Fruit fly (Drosophila melanogaster): Measurements from ENCODE around the gene CG8043.

The CG8043 gene

dm6 chr3R:8664699-8665340 is 11.9 kb upstream of the CG8043 start:
- TF ChIP-seq CG17801 (GFP tag; optimal IDR thresholded peaks at IDR 0.05; ENCODE audit: partially characterized antibody), result no peak

- TF ChIP-seq CG17801 (GFP tag; optimal IDR thresholded peaks at IDR 0.05; ENCODE audit: partially characterized antibody), result no peak
These were observed 9.1 kb upstream of the CG8043 start, which contains the start of gene CG8036 for dm6 chr3R:8667568-8667967. CG8036 (plus strand) TSS chr3R:8667868.

dm6 chr3R:8668024-8668856 is 8.5 kb upstream of the CG8043 start:
- TF ChIP-seq CG17801 (GFP tag; optimal IDR thresholded peaks at IDR 0.05; ENCODE audit: partially characterized antibody), result no peak

- TF ChIP-seq CG17801 (GFP tag; optimal IDR thresholded peaks at IDR 0.05; ENCODE audit: partially characterized antibody), result peak; percentile 97
These were observed 7.5 kb upstream of the CG8043 start for dm6 chr3R:8669029-8669707.

dm6 chr3R:8669900-8670528 is 6.7 kb upstream of the CG8043 start:
- TF ChIP-seq CG17801 (GFP tag; optimal IDR thresholded peaks at IDR 0.05; ENCODE audit: partially characterized antibody), result no peak

- peak; percentile 62 for TF ChIP-seq CG17801 (GFP tag; optimal IDR thresholded peaks at IDR 0.05; ENCODE audit: partially characterized antibody)
These were observed 5.9 kb upstream of the CG8043 start, which contains the start of gene p for dm6 chr3R:8670529-8671491. p (minus strand) TSS chr3R:8670684.

- peak; percentile 78 for TF ChIP-seq CG17801 (GFP tag; optimal IDR thresholded peaks at IDR 0.05; ENCODE audit: partially characterized antibody)
These were observed 2.9 kb upstream of the CG8043 start, which contains the start of gene mRpL19 for dm6 chr3R:8673803-8674234. mRpL19 (plus strand) TSS chr3R:8674109.

- no peak for TF ChIP-seq CG17801 (GFP tag; optimal IDR thresholded peaks at IDR 0.05; ENCODE audit: partially characterized antibody)
These were observed 3.2 kb downstream of the CG8043 start, which contains the start of gene CG33325 for dm6 chr3R:8679934-8680333. CG33325 (minus strand) TSS chr3R:8680034.

- TF ChIP-seq CG17801 (GFP tag; optimal IDR thresholded peaks at IDR 0.05; ENCODE audit: partially characterized antibody), result no peak
These were observed 3.9 kb downstream of the CG8043 start for dm6 chr3R:8680611-8681010.

- no peak for TF ChIP-seq CG17801 (GFP tag; optimal IDR thresholded peaks at IDR 0.05; ENCODE audit: partially characterized antibody)
These were observed 6.6 kb downstream of the CG8043 start for dm6 chr3R:8683280-8683679.

dm6 chr3R:8684328-8685177 is 7.8 kb downstream of the CG8043 start, which contains the start of gene CG44227:
CG44227 (minus strand) TSS chr3R:8685176.
- no peak for TF ChIP-seq CG17801 (GFP tag; optimal IDR thresholded peaks at IDR 0.05; ENCODE audit: partially characterized antibody)

- TF ChIP-seq CG17801 (GFP tag; optimal IDR thresholded peaks at IDR 0.05; ENCODE audit: partially characterized antibody), result no peak
These were observed 9.7 kb downstream of the CG8043 start for dm6 chr3R:8686446-8686845.
